Worm (Caenorhabditis elegans) whole organism, L4 larva: ENCODE results near the gene F35E12.2.

Experiments
- D1046.2 ChIP-seq: fragments of 200-800 bp; sonication (Bioruptor generic); IDR thresholded peaks from 2 replicates; pipeline ENCODE4 v1.3.6; 2022; ENCODE audit warnings: missing genetic modification characterization, missing compliant biosample characterization
- F37D6.2 ChIP-seq: sonication (generic microtip); optimal IDR thresholded peaks from 2 replicates; lab custom pipeline; 2016; ENCODE audit warnings: mild to moderate bottlenecking, missing genetic modification characterization, missing compliant biosample characterization
- F44E2.7 ChIP-seq: fragments of 200-800 bp; sonication (Bioruptor generic); IDR thresholded peaks from 2 replicates; pipeline ENCODE4 v2.1.2; 2022; ENCODE audit warnings: missing genetic modification characterization, missing compliant biosample characterization
- ZK337.2 ChIP-seq: fragments of 200-800 bp; sonication (Bioruptor generic); IDR thresholded peaks from 2 replicates; pipeline ENCODE4 v1.3.6; 2022; ENCODE audit warnings: missing genetic modification reagents, missing genetic modification characterization, missing compliant biosample characterization
- aha-1 ChIP-seq: fragments of 150-350 bp; peaks from one replicate; lab custom pipeline; 2014; ENCODE audit warnings: missing biosample characterization, missing genetic modification characterization
- arid-1 ChIP-seq: fragments of 200-800 bp; sonication (Bioruptor generic); conservative IDR thresholded peaks from 2 replicates; pipeline ENCODE4 v1.3.6; 2022; ENCODE audit warnings: missing genetic modification reagents, missing genetic modification characterization, missing compliant biosample characterization
- attf-4 ChIP-seq: sonication (generic microtip); optimal IDR thresholded peaks from 3 replicates; lab custom pipeline; 2017; ENCODE audit warnings: missing biosample characterization, missing genetic modification characterization
- ceh-62 ChIP-seq: sonication (generic microtip); optimal IDR thresholded peaks from 2 replicates; lab custom pipeline; 2017; ENCODE audit warnings: missing biosample characterization, missing genetic modification characterization
- ceh-82 ChIP-seq: sonication (generic microtip); optimal IDR thresholded peaks from 2 replicates; lab custom pipeline; 2017; ENCODE audit warnings: missing biosample characterization, missing genetic modification characterization
- daf-12 ChIP-seq: fragments of 150-350 bp; optimal IDR thresholded peaks from 2 replicates; lab custom pipeline; 2014; ENCODE audit warnings: missing biosample characterization, missing genetic modification reagents, missing genetic modification characterization
- daf-16 ChIP-seq, 3 experiments: sonication (generic microtip); optimal IDR thresholded peaks; 2 replicates each; lab custom pipeline; 2016 to 2017; ENCODE audit warnings: missing genetic modification characterization in 3 of 3, missing genetic modification reagents in 3 of 3, mild to moderate bottlenecking in 2 of 3, missing compliant biosample characterization in 2 of 3, missing biosample characterization in 1 of 3, moderate library complexity in 1 of 3
- dmd-6 ChIP-seq: fragments of 200-800 bp; sonication (Bioruptor generic); IDR thresholded peaks from 2 replicates; pipeline ENCODE4 v1.3.6; 2022; ENCODE audit warnings: missing genetic modification reagents, missing genetic modification characterization, missing compliant biosample characterization
- duxl-1 ChIP-seq: sonication (generic microtip); optimal IDR thresholded peaks from 2 replicates; lab custom pipeline; 2016; ENCODE audit warnings: mild to moderate bottlenecking, missing genetic modification characterization, moderate library complexity, missing compliant biosample characterization; ENCODE audit not compliant: poor library complexity
- dve-1 ChIP-seq: sonication (generic microtip); optimal IDR thresholded peaks from 2 replicates; lab custom pipeline; 2017; ENCODE audit warnings: antibody characterized with exemption, mild to moderate bottlenecking, missing genetic modification characterization, missing compliant biosample characterization; ENCODE audit not compliant: insufficient read depth
- fkh-10 ChIP-seq: fragments of 150-350 bp; optimal IDR thresholded peaks from 2 replicates; lab custom pipeline; 2014; ENCODE audit warnings: missing biosample characterization, missing genetic modification reagents, missing genetic modification characterization
- fos-1 ChIP-seq: fragments of 150-350 bp; optimal IDR thresholded peaks from 2 replicates; lab custom pipeline; 2014; ENCODE audit warnings: missing biosample characterization, missing genetic modification characterization
- gei-8 ChIP-seq: fragments of 200-800 bp; sonication (Bioruptor generic); optimal IDR thresholded peaks from 2 replicates; lab custom pipeline; 2018; ENCODE audit warnings: mild to moderate bottlenecking, missing genetic modification characterization, missing compliant biosample characterization
- hif-1 ChIP-seq, 2 experiments: sonication (generic microtip); optimal IDR thresholded peaks; 2 replicates each; lab custom pipeline; 2016 to 2017; ENCODE audit warnings: missing compliant biosample characterization in 2 of 2, missing genetic modification characterization in 2 of 2, missing genetic modification reagents in 2 of 2, missing genotype in 2 of 2, mild to moderate bottlenecking in 1 of 2
- hlh-30 ChIP-seq: sonication (generic microtip); optimal IDR thresholded peaks from 2 replicates; lab custom pipeline; 2017; ENCODE audit warnings: antibody characterized with exemption, mild to moderate bottlenecking, missing genetic modification characterization, missing compliant biosample characterization; ENCODE audit not compliant: insufficient read depth
- jun-1 ChIP-seq: fragments of 150-350 bp; optimal IDR thresholded peaks from 2 replicates; lab custom pipeline; 2014; ENCODE audit warnings: missing biosample characterization, missing genetic modification reagents, missing genetic modification characterization
- lim-7 ChIP-seq: fragments of 200-800 bp; sonication (Bioruptor generic); IDR thresholded peaks from 2 replicates; pipeline ENCODE4 v1.3.6; 2022; ENCODE audit warnings: missing genetic modification characterization, missing compliant biosample characterization
- lin-13 ChIP-seq: fragments of 150-350 bp; optimal IDR thresholded peaks from 2 replicates; lab custom pipeline; 2014; ENCODE audit warnings: missing biosample characterization, missing genetic modification reagents, missing genetic modification characterization
- lin-15B ChIP-seq: fragments of 150-350 bp; sonication (generic microtip); optimal IDR thresholded peaks from 3 replicates; lab custom pipeline; 2014; ENCODE audit warnings: missing biosample characterization, missing genetic modification characterization
- lin-29 ChIP-seq: fragments of 200-800 bp; sonication (Bioruptor generic); IDR thresholded peaks from 2 replicates; pipeline ENCODE4 v1.3.6; 2022; ENCODE audit warnings: missing genetic modification reagents, missing genetic modification characterization, missing compliant biosample characterization
- lin-39 ChIP-seq: fragments of 150-350 bp; optimal IDR thresholded peaks from 2 replicates; lab custom pipeline; 2014; ENCODE audit warnings: missing biosample characterization, missing genetic modification reagents, missing genetic modification characterization
- lir-3 ChIP-seq: sonication (generic microtip); optimal IDR thresholded peaks from 2 replicates; lab custom pipeline; 2016; ENCODE audit warnings: mild to moderate bottlenecking, missing genetic modification characterization, missing compliant biosample characterization
- madf-5 ChIP-seq, 2 experiments: fragments of 200-800 bp; sonication (Bioruptor generic); IDR thresholded peaks; 2 replicates each; pipeline ENCODE4 v1.3.6; 2022; ENCODE audit warnings: missing compliant biosample characterization in 2 of 2, missing genetic modification characterization in 2 of 2
- mdl-1 ChIP-seq, 2 experiments: fragments of 150-350 bp in 1 of 2; sonication (generic microtip) in 1 of 2; optimal IDR thresholded peaks; 2 replicates each; lab custom pipeline; 2014 to 2017; ENCODE audit warnings: missing biosample characterization in 2 of 2, missing genetic modification characterization in 2 of 2
- mep-1 ChIP-seq: fragments of 150-350 bp; sonication (generic microtip); optimal IDR thresholded peaks from 3 replicates; lab custom pipeline; 2014; ENCODE audit warnings: missing biosample characterization, missing genetic modification characterization
- mxl-2 ChIP-seq: fragments of 200-800 bp; sonication (Bioruptor generic); conservative IDR thresholded peaks from 2 replicates; pipeline ENCODE4 v1.3.6; 2022; ENCODE audit warnings: missing genetic modification reagents, missing genetic modification characterization, missing compliant biosample characterization
- nhr-11 ChIP-seq: fragments of 150-350 bp; optimal IDR thresholded peaks from 2 replicates; lab custom pipeline; 2014; ENCODE audit warnings: missing biosample characterization, missing genetic modification characterization
- nhr-28 ChIP-seq: fragments of 150-350 bp; optimal IDR thresholded peaks from 2 replicates; lab custom pipeline; 2014; ENCODE audit warnings: missing biosample characterization, missing genetic modification characterization
- nhr-76 ChIP-seq: fragments of 150-350 bp; optimal IDR thresholded peaks from 2 replicates; lab custom pipeline; 2014; ENCODE audit warnings: missing biosample characterization, missing genetic modification characterization
- nhr-77 ChIP-seq: fragments of 150-350 bp; optimal IDR thresholded peaks from 2 replicates; lab custom pipeline; 2014; ENCODE audit warnings: missing biosample characterization, missing genetic modification characterization
- php-3 ChIP-seq: fragments of 200-800 bp; sonication (Bioruptor generic); IDR thresholded peaks from 2 replicates; pipeline ENCODE4 v1.3.6; 2022; ENCODE audit warnings: missing genetic modification reagents, missing genetic modification characterization, missing compliant biosample characterization
- pqm-1 ChIP-seq: sonication (generic microtip); optimal IDR thresholded peaks from 2 replicates; lab custom pipeline; 2017; ENCODE audit warnings: missing biosample characterization, missing genetic modification characterization
- sdz-12 ChIP-seq: fragments of 200-800 bp; sonication (Bioruptor generic); optimal IDR thresholded peaks from 2 replicates; lab custom pipeline; 2018; ENCODE audit warnings: mild to moderate bottlenecking, missing genetic modification characterization, missing compliant biosample characterization
- skn-1 ChIP-seq: fragments of 150-350 bp; optimal IDR thresholded peaks from 2 replicates; lab custom pipeline; 2014; ENCODE audit warnings: missing biosample characterization, missing genetic modification characterization
- snpc-1.2 ChIP-seq: fragments of 200-800 bp; sonication (Bioruptor generic); IDR thresholded peaks from 2 replicates; pipeline ENCODE4 v1.3.6; 2022; ENCODE audit warnings: missing genetic modification reagents, missing genetic modification characterization, missing compliant biosample characterization
- snpc-4 ChIP-seq: fragments of 150-350 bp; optimal IDR thresholded peaks from 2 replicates; lab custom pipeline; 2014; ENCODE audit warnings: missing biosample characterization, missing genetic modification characterization
- tag-97 ChIP-seq: fragments of 200-800 bp; sonication (Bioruptor generic); IDR thresholded peaks from 2 replicates; pipeline ENCODE4 v1.3.6; 2022; ENCODE audit warnings: missing genetic modification characterization, missing compliant biosample characterization
- tra-1 ChIP-seq: fragments of 200-800 bp; sonication (Bioruptor generic); IDR thresholded peaks from 2 replicates; pipeline ENCODE4 v1.3.6; 2022; ENCODE audit warnings: missing genetic modification reagents, missing genetic modification characterization, missing compliant biosample characterization
- unc-62 ChIP-seq, 3 experiments: fragments of 150-350 bp in 1 of 3; sonication (generic microtip); optimal IDR thresholded peaks in 2 of 3; peaks in 1 of 3; 1 replicate in 1 of 3; 2 replicates in 2 of 3; lab custom pipeline; 2014 to 2017; ENCODE audit warnings: missing biosample characterization in 3 of 3, missing genetic modification characterization in 3 of 3, missing genetic modification reagents in 3 of 3, missing genotype in 1 of 3
- zag-1 ChIP-seq: fragments of 150-350 bp; optimal IDR thresholded peaks from 2 replicates; lab custom pipeline; 2014; ENCODE audit warnings: missing biosample characterization, missing genetic modification characterization

Gene F35E12.2

DNA sequence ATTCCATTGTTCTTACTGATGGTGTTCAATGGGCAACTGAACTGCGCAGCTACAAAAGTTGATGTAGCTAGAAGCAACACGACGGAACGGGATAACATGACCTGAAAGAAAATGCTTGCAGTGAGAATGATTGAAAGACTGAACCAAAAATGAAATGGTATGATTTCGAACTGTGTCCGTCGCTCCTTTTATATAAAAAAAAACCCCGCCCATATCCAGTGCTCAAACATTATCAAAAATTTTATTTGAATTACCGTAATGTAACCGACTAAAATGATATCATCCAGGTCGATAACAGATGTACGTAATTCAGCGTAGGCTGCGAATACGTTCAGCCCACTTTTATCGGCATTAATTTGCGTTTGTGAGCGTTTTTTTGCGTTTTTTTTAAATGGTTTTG, 13.7 kb upstream of the F35E12.2 start, which contains the start of gene irg-5:
irg-5 (minus strand) TSS at position 101 of the 400 bp plus-strand sequence.
- TF ChIP-seq nhr-77 (tag; lab: Kevin White, UChicago): no peak
- TF ChIP-seq unc-62 (GFP tag; optimal IDR thresholded peaks at IDR 0.05 in 1 of 2; lab: Kevin White, UChicago): peak in 1 of 2 experiments; percentile 50
- TF ChIP-seq unc-62 (tag; optimal IDR thresholded peaks at IDR 0.05; lab: Kevin White, UChicago): no peak

DNA sequence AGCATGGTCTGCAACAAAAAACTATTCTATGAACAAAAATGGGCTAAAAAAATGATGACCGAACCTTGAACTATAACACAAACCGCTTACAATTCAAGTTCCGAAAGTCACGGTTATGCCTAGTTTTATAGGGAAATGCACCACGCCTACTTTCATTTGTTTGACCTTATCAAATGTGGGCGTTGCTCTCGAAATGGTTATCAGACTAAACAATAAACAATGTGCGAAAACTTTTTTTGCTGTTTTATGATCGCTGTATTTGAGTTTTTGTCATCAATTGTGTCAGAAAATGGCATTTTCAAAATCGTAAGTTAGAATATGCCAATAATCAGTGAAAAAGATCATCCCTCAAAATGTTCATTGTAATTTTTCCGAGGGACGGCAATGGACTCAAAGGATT, 11.5 kb upstream of the F35E12.2 start, which contains the start of gene F35E12.6:
F35E12.6 (minus strand) TSS at position 101 of the 400 bp plus-strand sequence.
- TF ChIP-seq dve-1: peak; percentile 2
- TF ChIP-seq pqm-1: peak; percentile 15
- TF ChIP-seq lin-39 (tag; lab: Kevin White, UChicago): no peak
- no peak for TF ChIP-seq lin-13
- no peak for TF ChIP-seq zag-1 (tag; lab: Kevin White, UChicago)
- no peak for TF ChIP-seq hlh-30 (tag; lab: Kevin White, UChicago)
- no peak for TF ChIP-seq mep-1
- no peak for TF ChIP-seq sdz-12 (GFP tag; lab: Kevin White, UChicago)
- TF ChIP-seq daf-16 (GFP tag; optimal IDR thresholded peaks at IDR 0.05; lab: Kevin White, UChicago): no peak
- peak; percentile 36 for TF ChIP-seq daf-16 (tag; optimal IDR thresholded peaks at IDR 0.05; lab: Kevin White, UChicago)
- TF ChIP-seq unc-62 (GFP tag; optimal IDR thresholded peaks at IDR 0.05 in 1 of 2; lab: Kevin White, UChicago): peak in 1 of 2 experiments; percentile 66
- no peak for TF ChIP-seq unc-62 (tag; optimal IDR thresholded peaks at IDR 0.05; lab: Kevin White, UChicago)
- no peak for TF ChIP-seq ceh-62 (tag; lab: Kevin White, UChicago)
- TF ChIP-seq fkh-10 (GFP tag; lab: Kevin White, UChicago): no peak
- TF ChIP-seq D1046.2 (GFP tag; lab: Robert Waterston, UW): no peak
- TF ChIP-seq skn-1 (tag; lab: Kevin White, UChicago): no peak
- TF ChIP-seq attf-4 (tag; lab: Kevin White, UChicago): no peak
- TF ChIP-seq hif-1 (tag; optimal IDR thresholded peaks at IDR 0.05; lab: Kevin White, UChicago): no peak
- TF ChIP-seq mxl-2: no peak
- TF ChIP-seq ZK337.2 (GFP tag; lab: Robert Waterston, UW): no peak

DNA sequence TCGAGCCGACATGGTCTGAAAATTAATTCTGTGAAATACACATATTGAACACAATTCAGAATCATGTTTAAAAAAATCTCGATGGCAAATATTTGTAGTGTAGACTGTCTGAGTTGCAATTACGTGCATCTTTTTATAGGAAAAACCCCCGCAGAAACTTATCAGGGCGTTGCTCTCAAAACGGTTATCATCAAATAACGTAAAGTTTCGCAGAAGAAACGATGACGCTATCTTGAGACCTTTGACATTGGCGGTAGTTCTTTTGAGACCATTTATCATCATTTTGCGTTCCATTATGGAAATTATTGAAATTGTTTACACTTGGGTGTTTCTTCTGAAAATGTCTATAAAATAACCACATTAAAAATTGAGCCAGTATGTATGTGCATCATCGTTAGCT, 6.1 kb upstream of the F35E12.2 start, which contains the start of gene dct-17:
dct-17 (minus strand) TSS at position 23 of the 400 bp plus-strand sequence.
- TF ChIP-seq snpc-4 (tag; lab: Kevin White, UChicago) (no peak), lim-7 (no peak), nhr-77 (tag; lab: Kevin White, UChicago) (no peak), gei-8 (GFP tag; lab: Kevin White, UChicago) (no peak), ZK337.2 (GFP tag; lab: Robert Waterston, UW) (no peak), duxl-1 (tag; lab: Kevin White, UChicago) (no peak), nhr-76 (tag; lab: Kevin White, UChicago) (no peak), snpc-1.2 (GFP tag; lab: Robert Waterston, UW) (no peak), madf-5 (GFP tag; IDR thresholded peaks at IDR 0.05; lab: Robert Waterston, UW) (no peak), F37D6.2 (tag; lab: Kevin White, UChicago) (no peak), ceh-82 (tag; lab: Kevin White, UChicago) (no peak), arid-1 (no peak), nhr-11 (no peak), dve-1 (no peak), tra-1 (GFP tag; lab: Robert Waterston, UW) (no peak), pqm-1 (peak; percentile 48), mdl-1 (tag; optimal IDR thresholded peaks at IDR 0.05; lab: Kevin White, UChicago) (no peak), aha-1 (tag; lab: Kevin White, UChicago) (peak; percentile 14), nhr-28 (tag; lab: Kevin White, UChicago) (peak; percentile 31), dmd-6 (GFP tag; lab: Robert Waterston, UW) (peak; percentile 70), tag-97 (no peak), F44E2.7 (GFP tag; lab: Robert Waterston, UW) (no peak), jun-1 (tag; lab: Kevin White, UChicago) (no peak), lin-29 (GFP tag; lab: Robert Waterston, UW) (no peak), daf-16 (GFP tag; optimal IDR thresholded peaks at IDR 0.05; lab: Kevin White, UChicago) (no peak), daf-16 (tag; optimal IDR thresholded peaks at IDR 0.05; lab: Kevin White, UChicago) (peak; percentile 6), php-3 (no peak), lin-15B (no peak), daf-12 (tag; lab: Kevin White, UChicago) (no peak), fos-1 (no peak), lir-3 (tag; lab: Kevin White, UChicago) (no peak), unc-62 (GFP tag; optimal IDR thresholded peaks at IDR 0.05 in 1 of 2; lab: Kevin White, UChicago) (no peak), unc-62 (tag; optimal IDR thresholded peaks at IDR 0.05; lab: Kevin White, UChicago) (no peak)
